Worm (Caenorhabditis elegans) whole organism, L4 larva: ENCODE data around the gene epg-3.

Experiments
- F37D6.2 ChIP-seq: sonication (generic microtip); optimal IDR thresholded peaks from 2 replicates; lab custom pipeline; 2016; ENCODE audit warnings: mild to moderate bottlenecking, missing genetic modification characterization, missing compliant biosample characterization
- Y105C5A.15 ChIP-seq: fragments of 200-800 bp; sonication (Bioruptor generic); IDR thresholded peaks from 2 replicates; pipeline ENCODE4 v1.3.6; 2022; ENCODE audit warnings: missing genetic modification characterization, missing compliant biosample characterization
- Y75B8A.6 ChIP-seq: fragments of 200-800 bp; sonication (Bioruptor generic); IDR thresholded peaks from 2 replicates; pipeline ENCODE4 v1.3.6; 2022; ENCODE audit warnings: missing genetic modification reagents, missing genetic modification characterization, missing compliant biosample characterization
- ZK546.5 ChIP-seq, 2 experiments: sonication (generic microtip); optimal IDR thresholded peaks; 2 replicates each; lab custom pipeline; 2017; ENCODE audit warnings: missing biosample characterization in 2 of 2, missing genetic modification characterization in 2 of 2
- aha-1 ChIP-seq: fragments of 150-350 bp; peaks from one replicate; lab custom pipeline; 2014; ENCODE audit warnings: missing biosample characterization, missing genetic modification characterization
- aly-2 ChIP-seq: sonication (generic microtip); optimal IDR thresholded peaks from 2 replicates; lab custom pipeline; 2018; ENCODE audit warnings: missing biosample characterization, missing genetic modification characterization
- ama-1 ChIP-seq: fragments of 150-350 bp; optimal IDR thresholded peaks from 2 replicates; lab custom pipeline; 2014; ENCODE audit warnings: inconsistent platforms, mixed read lengths
- ceh-20 ChIP-seq: fragments of 200-800 bp; sonication (Bioruptor generic); IDR thresholded peaks from 2 replicates; pipeline ENCODE4 v1.3.6; 2022; ENCODE audit warnings: missing genetic modification reagents, missing genetic modification characterization, missing compliant biosample characterization
- ceh-82 ChIP-seq: sonication (generic microtip); optimal IDR thresholded peaks from 2 replicates; lab custom pipeline; 2017; ENCODE audit warnings: missing biosample characterization, missing genetic modification characterization
- ces-1 ChIP-seq: fragments of 150-350 bp; sonication (generic microtip); optimal IDR thresholded peaks from 4 replicates; lab custom pipeline; 2014; ENCODE audit warnings: missing biosample characterization, missing genetic modification reagents, missing genetic modification characterization
- daf-16 ChIP-seq, 3 experiments: sonication (generic microtip); optimal IDR thresholded peaks; 2 replicates each; lab custom pipeline; 2016 to 2017; ENCODE audit warnings: missing genetic modification characterization in 3 of 3, missing genetic modification reagents in 3 of 3, mild to moderate bottlenecking in 2 of 3, missing compliant biosample characterization in 2 of 3, missing biosample characterization in 1 of 3, moderate library complexity in 1 of 3
- dpl-1 ChIP-seq: fragments of 150-350 bp; optimal IDR thresholded peaks from 2 replicates; lab custom pipeline; 2014; ENCODE audit warnings: missing biosample characterization, missing genetic modification reagents, missing genetic modification characterization
- dve-1 ChIP-seq: sonication (generic microtip); optimal IDR thresholded peaks from 2 replicates; lab custom pipeline; 2017; ENCODE audit warnings: antibody characterized with exemption, mild to moderate bottlenecking, missing genetic modification characterization, missing compliant biosample characterization; ENCODE audit not compliant: insufficient read depth
- egl-43 ChIP-seq: fragments of 200-800 bp; sonication (Bioruptor generic); IDR thresholded peaks from 2 replicates; pipeline ENCODE4 v1.3.6; 2022; ENCODE audit warnings: missing genetic modification reagents, missing genetic modification characterization, missing compliant biosample characterization
- fkh-10 ChIP-seq: fragments of 150-350 bp; optimal IDR thresholded peaks from 2 replicates; lab custom pipeline; 2014; ENCODE audit warnings: missing biosample characterization, missing genetic modification reagents, missing genetic modification characterization
- gei-8 ChIP-seq: fragments of 200-800 bp; sonication (Bioruptor generic); optimal IDR thresholded peaks from 2 replicates; lab custom pipeline; 2018; ENCODE audit warnings: mild to moderate bottlenecking, missing genetic modification characterization, missing compliant biosample characterization
- hif-1 ChIP-seq, 2 experiments: sonication (generic microtip); optimal IDR thresholded peaks; 2 replicates each; lab custom pipeline; 2016 to 2017; ENCODE audit warnings: missing compliant biosample characterization in 2 of 2, missing genetic modification characterization in 2 of 2, missing genetic modification reagents in 2 of 2, missing genotype in 2 of 2, mild to moderate bottlenecking in 1 of 2
- hlh-11 ChIP-seq: fragments of 200-800 bp; sonication (Bioruptor generic); optimal IDR thresholded peaks from 2 replicates; lab custom pipeline; 2018; ENCODE audit warnings: mild to moderate bottlenecking, missing genetic modification characterization, missing compliant biosample characterization
- hlh-30 ChIP-seq: sonication (generic microtip); optimal IDR thresholded peaks from 2 replicates; lab custom pipeline; 2017; ENCODE audit warnings: antibody characterized with exemption, mild to moderate bottlenecking, missing genetic modification characterization, missing compliant biosample characterization; ENCODE audit not compliant: insufficient read depth
- hmg-1.1 ChIP-seq: fragments of 200-800 bp; sonication (Bioruptor generic); IDR thresholded peaks from 2 replicates; pipeline ENCODE4 v1.3.6; 2022; ENCODE audit warnings: missing genetic modification reagents, missing genetic modification characterization, missing compliant biosample characterization
- jun-1 ChIP-seq: fragments of 150-350 bp; optimal IDR thresholded peaks from 2 replicates; lab custom pipeline; 2014; ENCODE audit warnings: missing biosample characterization, missing genetic modification reagents, missing genetic modification characterization
- lin-1 ChIP-seq: fragments of 200-800 bp; sonication (Bioruptor generic); IDR thresholded peaks from 2 replicates; pipeline ENCODE4 v1.3.6; 2022; ENCODE audit warnings: missing genetic modification reagents, missing genetic modification characterization, missing compliant biosample characterization
- lin-13 ChIP-seq: fragments of 150-350 bp; optimal IDR thresholded peaks from 2 replicates; lab custom pipeline; 2014; ENCODE audit warnings: missing biosample characterization, missing genetic modification reagents, missing genetic modification characterization
- lin-29 ChIP-seq: fragments of 200-800 bp; sonication (Bioruptor generic); IDR thresholded peaks from 2 replicates; pipeline ENCODE4 v1.3.6; 2022; ENCODE audit warnings: missing genetic modification reagents, missing genetic modification characterization, missing compliant biosample characterization
- lin-38 ChIP-seq: fragments of 200-800 bp; sonication (Bioruptor generic); IDR thresholded peaks from 2 replicates; pipeline ENCODE4 v1.3.6; 2022; ENCODE audit warnings: missing genetic modification reagents, missing genetic modification characterization, missing compliant biosample characterization
- lin-39 ChIP-seq: fragments of 150-350 bp; optimal IDR thresholded peaks from 2 replicates; lab custom pipeline; 2014; ENCODE audit warnings: missing biosample characterization, missing genetic modification reagents, missing genetic modification characterization
- lsy-2 ChIP-seq, 2 experiments: fragments of 150-350 bp in 1 of 2; sonication (generic microtip) in 1 of 2; optimal IDR thresholded peaks; 2 replicates each; lab custom pipeline; 2014 to 2017; ENCODE audit warnings: missing biosample characterization in 2 of 2, missing genetic modification characterization in 2 of 2
- mdt-29 ChIP-seq: fragments of 200-800 bp; sonication (Bioruptor generic); IDR thresholded peaks from 2 replicates; pipeline ENCODE4 v1.3.6; 2022; ENCODE audit warnings: missing genetic modification reagents, missing genetic modification characterization, missing compliant biosample characterization
- mep-1 ChIP-seq: fragments of 150-350 bp; sonication (generic microtip); optimal IDR thresholded peaks from 3 replicates; lab custom pipeline; 2014; ENCODE audit warnings: missing biosample characterization, missing genetic modification characterization
- nhr-111 ChIP-seq: fragments of 200-800 bp; sonication (Bioruptor generic); optimal IDR thresholded peaks from 2 replicates; lab custom pipeline; 2018; ENCODE audit warnings: mild to moderate bottlenecking, missing genetic modification characterization, missing compliant biosample characterization
- nhr-28 ChIP-seq: fragments of 150-350 bp; optimal IDR thresholded peaks from 2 replicates; lab custom pipeline; 2014; ENCODE audit warnings: missing biosample characterization, missing genetic modification characterization
- nhr-6 ChIP-seq: fragments of 150-350 bp; optimal IDR thresholded peaks from 2 replicates; lab custom pipeline; 2014; ENCODE audit warnings: missing biosample characterization, missing genetic modification characterization
- nhr-76 ChIP-seq: fragments of 150-350 bp; optimal IDR thresholded peaks from 2 replicates; lab custom pipeline; 2014; ENCODE audit warnings: missing biosample characterization, missing genetic modification characterization
- nhr-77 ChIP-seq: fragments of 150-350 bp; optimal IDR thresholded peaks from 2 replicates; lab custom pipeline; 2014; ENCODE audit warnings: missing biosample characterization, missing genetic modification characterization
- pha-4 ChIP-seq, 2 experiments: fragments of 150-350 bp in 1 of 2; fragments of 200-800 bp in 1 of 2; sonication (Bioruptor generic) in 1 of 2; IDR thresholded peaks in 1 of 2; optimal IDR thresholded peaks in 1 of 2; 2 replicates each; pipeline versions ENCODE4 v1.3.6 to Lab custom; 2014 to 2022; ENCODE audit warnings: missing genetic modification characterization in 2 of 2, missing genetic modification reagents in 2 of 2, missing biosample characterization in 1 of 2, missing compliant biosample characterization in 1 of 2
- php-3 ChIP-seq: fragments of 200-800 bp; sonication (Bioruptor generic); IDR thresholded peaks from 2 replicates; pipeline ENCODE4 v1.3.6; 2022; ENCODE audit warnings: missing genetic modification reagents, missing genetic modification characterization, missing compliant biosample characterization
- pqm-1 ChIP-seq: sonication (generic microtip); optimal IDR thresholded peaks from 2 replicates; lab custom pipeline; 2017; ENCODE audit warnings: missing biosample characterization, missing genetic modification characterization
- rbr-2 ChIP-seq: sonication (generic microtip); optimal IDR thresholded peaks from 2 replicates; lab custom pipeline; 2016; ENCODE audit warnings: missing genotype, missing genetic modification characterization, missing compliant biosample characterization
- saeg-2 ChIP-seq: fragments of 200-800 bp; sonication (Bioruptor generic); IDR thresholded peaks from 2 replicates; pipeline ENCODE4 v1.3.6; 2022; ENCODE audit warnings: missing genetic modification reagents, missing genetic modification characterization, missing compliant biosample characterization
- set-16 ChIP-seq: fragments of 200-800 bp; sonication (Bioruptor generic); IDR thresholded peaks from 2 replicates; pipeline ENCODE4 v1.3.6; 2022; ENCODE audit warnings: missing genetic modification reagents, missing genetic modification characterization, missing compliant biosample characterization
- snpc-1.2 ChIP-seq: fragments of 200-800 bp; sonication (Bioruptor generic); IDR thresholded peaks from 2 replicates; pipeline ENCODE4 v1.3.6; 2022; ENCODE audit warnings: missing genetic modification reagents, missing genetic modification characterization, missing compliant biosample characterization
- snpc-4 ChIP-seq: fragments of 150-350 bp; optimal IDR thresholded peaks from 2 replicates; lab custom pipeline; 2014; ENCODE audit warnings: missing biosample characterization, missing genetic modification characterization
- zag-1 ChIP-seq: fragments of 150-350 bp; optimal IDR thresholded peaks from 2 replicates; lab custom pipeline; 2014; ENCODE audit warnings: missing biosample characterization, missing genetic modification characterization
- zfp-2 ChIP-seq: sonication (generic microtip); optimal IDR thresholded peaks from 2 replicates; lab custom pipeline; 2016; ENCODE audit warnings: mild to moderate bottlenecking, missing genetic modification characterization, missing compliant biosample characterization
- zfp-3 ChIP-seq: fragments of 200-800 bp; sonication (Bioruptor generic); conservative IDR thresholded peaks from 2 replicates; pipeline ENCODE4 v1.3.6; 2022; ENCODE audit warnings: missing genetic modification reagents, missing genetic modification characterization, missing compliant biosample characterization
- zip-2 ChIP-seq: fragments of 150-350 bp; optimal IDR thresholded peaks from 2 replicates; lab custom pipeline; 2014; ENCODE audit warnings: missing biosample characterization, missing genetic modification characterization

The epg-3 gene

ce11 chrIII:12931786-12932427, 2.6 kb upstream of the epg-3 start, which contains the start of gene rbm-7 (continued):
- TF ChIP-seq lin-1 (GFP tag; lab: Robert Waterston, UW) (no peak), zip-2 (tag; lab: Kevin White, UChicago) (no peak), snpc-1.2 (GFP tag; lab: Robert Waterston, UW) (no peak), mep-1 (tag; lab: Kevin White, UChicago) (peak; percentile 75), lsy-2 (tag; optimal IDR thresholded peaks at IDR 0.05; lab: Kevin White, UChicago) (peak; percentile 12 to 88), hmg-1.1 (GFP tag; lab: Robert Waterston, UW) (peak; percentile 67), lin-39 (tag; lab: Kevin White, UChicago) (no peak), Y75B8A.6 (GFP tag; lab: Robert Waterston, UW) (no peak), nhr-77 (tag; lab: Kevin White, UChicago) (peak; percentile 25), pqm-1 (tag; lab: Kevin White, UChicago) (no peak), lin-13 (peak; percentile 47), ama-1 (lab: Kevin White, UChicago) (peak; percentile 53), hif-1 (tag; optimal IDR thresholded peaks at IDR 0.05; lab: Kevin White, UChicago) (peak in 1 of 2 experiments; percentile 32), nhr-6 (tag; lab: Kevin White, UChicago) (peak; percentile 60), nhr-28 (peak; percentile 20), nhr-111 (GFP tag; lab: Kevin White, UChicago) (no peak), lin-29 (no peak), zfp-3 (0 out of 2 replicates have a peak, but pooled peaks have one; percentile 69), zfp-2 (tag; lab: Kevin White, UChicago) (no peak), ceh-82 (tag; lab: Kevin White, UChicago) (no peak), snpc-4 (tag; lab: Kevin White, UChicago) (no peak), ZK546.5 (tag; optimal IDR thresholded peaks at IDR 0.05; lab: Kevin White, UChicago) (no peak), rbr-2 (tag; lab: Kevin White, UChicago) (peak; percentile 62), F37D6.2 (tag; lab: Kevin White, UChicago) (peak; percentile 30), dpl-1 (GFP tag; lab: Kevin White, UChicago) (peak; percentile 75)

ce11 chrIII:12932776-12933175, 1.7 kb upstream of the epg-3 start:
- no peak for TF ChIP-seq daf-16 (GFP tag; optimal IDR thresholded peaks at IDR 0.05; lab: Kevin White, UChicago)
- peak; percentile 23 for TF ChIP-seq daf-16 (tag; optimal IDR thresholded peaks at IDR 0.05; lab: Kevin White, UChicago)
- no peak for TF ChIP-seq aly-2 (tag; lab: Kevin White, UChicago)
- peak; percentile 66; the same call in 1 of the 2 replicates for TF ChIP-seq php-3 (GFP tag; lab: Robert Waterston, UW)

- TF ChIP-seq jun-1 (no peak), ces-1 (GFP tag; lab: Kevin White, UChicago) (no peak), saeg-2 (GFP tag; lab: Robert Waterston, UW) (no peak), aha-1 (tag; lab: Kevin White, UChicago) (peak; percentile 79), rbr-2 (tag; lab: Kevin White, UChicago) (peak; percentile 32), egl-43 (GFP tag; lab: Robert Waterston, UW) (0 out of 2 replicates have a peak, but pooled peaks have one; percentile 9), lin-38 (GFP tag; lab: Robert Waterston, UW) (peak; percentile 30; the same call in 1 of the 2 replicates), lsy-2 (tag; optimal IDR thresholded peaks at IDR 0.05; lab: Kevin White, UChicago) (peak in 1 of 2 experiments; percentile 14), dve-1 (tag; lab: Kevin White, UChicago) (peak; percentile 7), ceh-20 (peak; percentile 39; the same call in 1 of the 2 replicates), pha-4 (GFP tag; IDR thresholded peaks at IDR 0.05; lab: Robert Waterston, UW) (peak; percentile 49; the same call in 1 of the 2 replicates), pha-4 (tag; optimal IDR thresholded peaks at IDR 0.05; lab: Kevin White, UChicago) (no peak), gei-8 (GFP tag; lab: Kevin White, UChicago) (peak; percentile 6), nhr-76 (no peak), hlh-11 (peak; percentile 3), set-16 (GFP tag; lab: Robert Waterston, UW) (peak; percentile 39; the same call in 1 of the 2 replicates), zag-1 (tag; lab: Kevin White, UChicago) (no peak), ama-1 (lab: Kevin White, UChicago) (no peak), fkh-10 (GFP tag; lab: Kevin White, UChicago) (peak; percentile 42), Y105C5A.15 (GFP tag; lab: Robert Waterston, UW) (no peak), hlh-30 (tag; lab: Kevin White, UChicago) (no peak), mdt-29 (0 out of 2 replicates have a peak, but pooled peaks have one; percentile 23)
- TF ChIP-seq, all 104 proteins: peak for 13
Measured at ce11 chrIII:12942307-12942706, 7.8 kb downstream of the epg-3 start, which contains the start of gene unc-25. Gene unc-25 (plus strand): TSS chrIII:12942651.
